Worm (Caenorhabditis elegans): ENCODE data around the gene fil-1.

Gene fil-1

DNA sequence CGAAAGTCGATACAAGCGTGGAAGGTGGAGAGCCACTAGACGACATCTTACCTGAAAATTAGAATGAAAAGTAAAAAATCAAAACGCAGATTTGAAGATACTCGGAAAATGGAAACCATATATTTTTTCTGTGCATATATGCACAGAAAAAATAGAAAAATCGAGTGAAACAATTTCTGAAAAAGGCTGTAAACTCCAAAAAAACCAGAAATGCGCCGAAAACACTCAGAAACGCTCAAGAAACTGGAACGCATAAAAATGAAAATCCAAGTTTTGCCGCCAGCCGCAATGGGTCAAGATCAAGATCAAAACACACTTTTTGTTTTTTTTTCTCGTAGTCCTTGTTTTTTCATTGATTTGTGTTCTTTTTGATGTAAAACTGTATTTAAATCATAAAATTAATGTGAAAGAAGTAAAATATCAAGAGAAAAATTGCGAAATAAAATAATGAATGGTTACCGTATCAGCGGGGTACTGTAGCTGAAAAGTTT is 966 bp upstream of the fil-1 start, which contains the start of gene T01C3.3 (continued):
- no peak for TF ChIP-seq him-1 (tag; optimal IDR thresholded peaks at IDR 0.05)
- peak; percentile 89 for TF ChIP-seq D2030.7 (GFP tag; IDR thresholded peaks at IDR 0.05)
- TF ChIP-seq hsf-1 (GFP tag; IDR thresholded peaks at IDR 0.05), result peak; percentile 86
- no peak for TF ChIP-seq akir-1 (GFP tag; optimal IDR thresholded peaks at IDR 0.05)
- TF ChIP-seq Y53F4B.3 (GFP tag; IDR thresholded peaks at IDR 0.05), result no peak
- TF ChIP-seq mcd-1 (GFP tag; IDR thresholded peaks at IDR 0.05), result peak; percentile 50
- no peak for TF ChIP-seq K12H6.12 (tag; optimal IDR thresholded peaks at IDR 0.05)
- no peak for TF ChIP-seq T07F8.4 (tag; optimal IDR thresholded peaks at IDR 0.05)
- TF ChIP-seq dox-1 (GFP tag; IDR thresholded peaks at IDR 0.05), result peak; percentile 57
- TF ChIP-seq tbp1 (GFP tag; optimal IDR thresholded peaks at IDR 0.05), result peak; percentile 32
- no peak for TF ChIP-seq zim-3 (tag; optimal IDR thresholded peaks at IDR 0.05)
- no peak for TF ChIP-seq Y67H2A.10 (GFP tag; conservative IDR thresholded peaks at IDR 0.05)
- peak; percentile 72 for TF ChIP-seq snpc-3.4 (tag; optimal IDR thresholded peaks at IDR 0.05)
- TF ChIP-seq C06A6.2 (GFP tag; conservative IDR thresholded peaks at IDR 0.05), result no peak
- no peak for TF ChIP-seq T26A5.8 (tag; optimal IDR thresholded peaks at IDR 0.05)
- TF ChIP-seq ztf-26 (tag; optimal IDR thresholded peaks at IDR 0.05), result no peak
- TF ChIP-seq nfya-2 (GFP tag; IDR thresholded peaks at IDR 0.05), result no peak
- no peak for TF ChIP-seq madf-10 (tag; optimal IDR thresholded peaks at IDR 0.05)
- no peak for TF ChIP-seq rec-8 (tag; optimal IDR thresholded peaks at IDR 0.05)
- TF ChIP-seq ceh-58 (GFP tag; IDR thresholded peaks at IDR 0.05), result no peak
- TF ChIP-seq repo-1 (tag; optimal IDR thresholded peaks at IDR 0.05), result no peak
- peak in 1 of 3 experiments; percentile 59 for TF ChIP-seq lin-35 (GFP tag; optimal IDR thresholded peaks at IDR 0.05)
- no peak for TF ChIP-seq sptf-2 (GFP tag; optimal IDR thresholded peaks at IDR 0.05)
- no peak for TF ChIP-seq hlh-26 (GFP tag; conservative IDR thresholded peaks at IDR 0.05)
- no peak for TF ChIP-seq rpc-1 (optimal IDR thresholded peaks at IDR 0.05)
- TF ChIP-seq rpc-1 (tag; optimal IDR thresholded peaks at IDR 0.05), result no peak
- no peak for TF ChIP-seq ceh-27 (GFP tag; optimal IDR thresholded peaks at IDR 0.05)
- TF ChIP-seq Y95B8A.8 (GFP tag; IDR thresholded peaks at IDR 0.05), result peak; percentile 51; the same call in 1 of the 2 replicates
- TF ChIP-seq rcor-1 (GFP tag; IDR thresholded peaks at IDR 0.05), result peak; percentile 56
- no peak for TF ChIP-seq egl-18 (GFP tag; IDR thresholded peaks at IDR 0.05)
- no peak for TF ChIP-seq mel-28 (tag; optimal IDR thresholded peaks at IDR 0.05; ENCODE audit: borderline replicate concordance)
- TF ChIP-seq dpff-1 (tag; optimal IDR thresholded peaks at IDR 0.05), result no peak
- no peak for TF ChIP-seq hlh-12 (tag; optimal IDR thresholded peaks at IDR 0.05)
- TF ChIP-seq pha-4 (tag; optimal IDR thresholded peaks at IDR 0.05), result no peak
- no peak for TF ChIP-seq F39B2.1 (GFP tag; IDR thresholded peaks at IDR 0.05)
- no peak for TF ChIP-seq nfyb-1 (GFP tag; IDR thresholded peaks at IDR 0.05)
- TF ChIP-seq lsy-27 (tag; optimal IDR thresholded peaks at IDR 0.05; ENCODE audit: borderline replicate concordance, insufficient read depth), result no peak
- TF ChIP-seq let-526 (GFP tag; IDR thresholded peaks at IDR 0.05), result no peak
- no peak for TF ChIP-seq fkh-3 (tag; optimal IDR thresholded peaks at IDR 0.05)
- no peak for TF ChIP-seq ztf-28 (GFP tag; IDR thresholded peaks at IDR 0.05)
- 0 out of 2 replicates have a peak, but pooled peaks have one; percentile 35 for TF ChIP-seq pbrm-1 (GFP tag; IDR thresholded peaks at IDR 0.05)
- peak; percentile 91 for TF ChIP-seq lsl-1 (GFP tag; optimal IDR thresholded peaks at IDR 0.05)
- TF ChIP-seq snpc-1.1 (tag; optimal IDR thresholded peaks at IDR 0.05; ENCODE audit: insufficient read depth), result no peak
- TF ChIP-seq xnd-1 (tag; optimal IDR thresholded peaks at IDR 0.05), result peak; percentile 91
- TF ChIP-seq mxl-1 (tag; optimal IDR thresholded peaks at IDR 0.05), result no peak
- peak; percentile 52 for TF ChIP-seq hmg-1.2 (GFP tag; IDR thresholded peaks at IDR 0.05)
- 0 out of 2 replicates have a peak, but pooled peaks have one; percentile 34 for TF ChIP-seq C17E4.6 (GFP tag; IDR thresholded peaks at IDR 0.05)
- TF ChIP-seq hmg-20 (GFP tag; IDR thresholded peaks at IDR 0.05), result no peak
- no peak for TF ChIP-seq aptf-3 (GFP tag; IDR thresholded peaks at IDR 0.05)

Measured in whole organism, young adult.